Worm (Caenorhabditis elegans): ENCODE data around the gene prmt-6.

DNA sequence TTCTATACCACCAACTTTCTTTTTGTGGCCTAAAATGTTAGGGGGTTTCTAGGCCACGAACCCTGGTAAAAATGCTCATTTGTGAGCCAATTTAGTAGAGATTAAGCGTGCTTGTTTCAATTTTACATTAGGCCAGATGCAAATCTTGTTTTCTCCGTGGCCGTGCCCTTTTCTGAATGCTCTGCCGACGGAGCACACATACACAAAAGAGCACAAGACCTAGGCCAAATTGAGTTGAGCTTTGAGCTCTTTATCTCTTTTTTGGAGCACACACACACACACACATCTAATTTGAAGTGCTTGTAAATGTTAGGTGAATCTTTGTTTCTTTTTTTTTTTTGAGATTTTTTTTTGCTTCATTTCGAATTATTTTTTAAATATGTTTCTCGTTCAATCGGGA is 42.1 kb downstream of the prmt-6 start:
- no peak for TF ChIP-seq athp-1 (tag; optimal IDR thresholded peaks at IDR 0.05)
- TF ChIP-seq hmg-1.2 (GFP tag; IDR thresholded peaks at IDR 0.05): no peak
- no peak for TF ChIP-seq unc-62 (GFP tag; optimal IDR thresholded peaks at IDR 0.05)
- no peak for TF ChIP-seq akir-1 (GFP tag; optimal IDR thresholded peaks at IDR 0.05)
- no peak for TF ChIP-seq B0035.1 (tag; optimal IDR thresholded peaks at IDR 0.05)
- no peak for TF ChIP-seq egrh-3 (GFP tag; IDR thresholded peaks at IDR 0.05)
- TF ChIP-seq let-526 (GFP tag; IDR thresholded peaks at IDR 0.05): no peak
- TF ChIP-seq mes-4 (tag; optimal IDR thresholded peaks at IDR 0.05): no peak
- TF ChIP-seq nfya-2 (GFP tag; IDR thresholded peaks at IDR 0.05): no peak
- TF ChIP-seq xnd-1 (tag; optimal IDR thresholded peaks at IDR 0.05): no peak
- TF ChIP-seq ama-1 (optimal IDR thresholded peaks at IDR 0.05): no peak
- TF ChIP-seq ama-1 (GFP tag; optimal IDR thresholded peaks at IDR 0.05): no peak
- no peak for TF ChIP-seq C06A6.2 (GFP tag; conservative IDR thresholded peaks at IDR 0.05)

All from whole organism, young adult.